Worm (Caenorhabditis elegans) whole organism, L2 larva: ENCODE measurements around the gene mms-19.

ENCODE experiments used
- F13H6.1 ChIP-seq: sonication (generic microtip); optimal IDR thresholded peaks from 2 replicates; lab custom pipeline; 2016; ENCODE audit warnings: missing genetic modification characterization, missing compliant biosample characterization
- R02D3.7 ChIP-seq: fragments of 150-350 bp; optimal IDR thresholded peaks from 2 replicates; lab custom pipeline; 2014; ENCODE audit warnings: missing biosample characterization, missing genetic modification characterization
- Y55F3AM.14 ChIP-seq: fragments of 200-800 bp; sonication (Bioruptor generic); optimal IDR thresholded peaks from 2 replicates; lab custom pipeline; 2018; ENCODE audit warnings: mild to moderate bottlenecking, missing genetic modification characterization, missing compliant biosample characterization
- ama-1 ChIP-seq: fragments of 150-350 bp; optimal IDR thresholded peaks from 2 replicates; lab custom pipeline; 2018; ENCODE audit warnings: inconsistent platforms
- blmp-1 ChIP-seq: sonication (generic microtip); optimal IDR thresholded peaks from 2 replicates; lab custom pipeline; 2017; ENCODE audit warnings: missing genetic modification characterization, mild to moderate bottlenecking, missing compliant biosample characterization, antibody characterized with exemption, moderate library complexity; ENCODE audit not compliant: insufficient read depth
- ceh-16 ChIP-seq: fragments of 150-350 bp; optimal IDR thresholded peaks from 2 replicates; lab custom pipeline; 2014; ENCODE audit warnings: missing biosample characterization, missing genetic modification characterization
- ceh-82 ChIP-seq: fragments of 150-350 bp; optimal IDR thresholded peaks from 2 replicates; lab custom pipeline; 2014; ENCODE audit warnings: missing biosample characterization, missing genetic modification characterization
- crh-2 ChIP-seq: sonication (generic microtip); optimal IDR thresholded peaks from 2 replicates; lab custom pipeline; 2017; ENCODE audit warnings: missing biosample characterization, missing genetic modification characterization
- dmd-4 ChIP-seq: sonication (generic microtip); optimal IDR thresholded peaks from 2 replicates; lab custom pipeline; 2017; ENCODE audit warnings: missing biosample characterization, missing genetic modification characterization
- elt-1 ChIP-seq: fragments of 150-350 bp; optimal IDR thresholded peaks from 2 replicates; lab custom pipeline; 2014; ENCODE audit warnings: missing biosample characterization, missing genetic modification characterization
- fos-1 ChIP-seq: fragments of 150-350 bp; optimal IDR thresholded peaks from 2 replicates; lab custom pipeline; 2014; ENCODE audit warnings: missing biosample characterization, missing genetic modification characterization
- lin-11 ChIP-seq: fragments of 150-350 bp; sonication (generic microtip); optimal IDR thresholded peaks from 2 replicates; lab custom pipeline; 2014; ENCODE audit warnings: missing biosample characterization, missing genetic modification characterization, inconsistent platforms, mixed read lengths
- lin-13 ChIP-seq: fragments of 150-350 bp; optimal IDR thresholded peaks from 2 replicates; lab custom pipeline; 2014; ENCODE audit warnings: missing biosample characterization, missing genetic modification reagents, missing genetic modification characterization
- lin-39 ChIP-seq: fragments of 150-350 bp; optimal IDR thresholded peaks from 2 replicates; lab custom pipeline; 2014; ENCODE audit warnings: missing biosample characterization, missing genetic modification reagents, missing genetic modification characterization
- lsy-2 ChIP-seq, 2 experiments: fragments of 150-350 bp in 1 of 2; sonication (generic microtip) in 1 of 2; optimal IDR thresholded peaks; 2 replicates each; lab custom pipeline; 2014 to 2017; ENCODE audit warnings: missing biosample characterization in 2 of 2, missing genetic modification characterization in 2 of 2
- mab-5 ChIP-seq: fragments of 150-350 bp; optimal IDR thresholded peaks from 2 replicates; lab custom pipeline; 2014; ENCODE audit warnings: missing biosample characterization, missing genetic modification characterization
- nhr-10 ChIP-seq: sonication (generic microtip); optimal IDR thresholded peaks from 2 replicates; lab custom pipeline; 2017; ENCODE audit warnings: missing biosample characterization, missing genetic modification characterization
- nhr-11 ChIP-seq: fragments of 150-350 bp; optimal IDR thresholded peaks from 2 replicates; lab custom pipeline; 2014; ENCODE audit warnings: missing biosample characterization, missing genetic modification characterization
- nhr-129 ChIP-seq: fragments of 150-350 bp; optimal IDR thresholded peaks from 2 replicates; lab custom pipeline; 2014; ENCODE audit warnings: missing biosample characterization, missing genetic modification characterization
- nhr-21 ChIP-seq: fragments of 150-350 bp; optimal IDR thresholded peaks from 2 replicates; lab custom pipeline; 2014; ENCODE audit warnings: missing biosample characterization, missing genetic modification characterization
- nhr-23 ChIP-seq: fragments of 150-350 bp; optimal IDR thresholded peaks from 2 replicates; lab custom pipeline; 2014; ENCODE audit warnings: missing biosample characterization, missing genetic modification reagents, missing genetic modification characterization
- nhr-237 ChIP-seq: fragments of 150-350 bp; optimal IDR thresholded peaks from 2 replicates; lab custom pipeline; 2014; ENCODE audit warnings: missing biosample characterization, missing genetic modification characterization
- nhr-25 ChIP-seq: fragments of 150-350 bp; sonication (generic microtip); optimal IDR thresholded peaks from 3 replicates; lab custom pipeline; 2014; ENCODE audit warnings: missing biosample characterization, missing genetic modification characterization
- nhr-6 ChIP-seq: fragments of 150-350 bp; optimal IDR thresholded peaks from 2 replicates; lab custom pipeline; 2014; ENCODE audit warnings: missing biosample characterization, missing genetic modification characterization
- nhr-77 ChIP-seq: fragments of 150-350 bp; optimal IDR thresholded peaks from 2 replicates; lab custom pipeline; 2014; ENCODE audit warnings: missing biosample characterization, missing genetic modification characterization
- peb-1 ChIP-seq: fragments of 150-350 bp; optimal IDR thresholded peaks from 2 replicates; lab custom pipeline; 2014; ENCODE audit warnings: missing biosample characterization, missing genetic modification characterization
- sem-4 ChIP-seq: fragments of 150-350 bp; optimal IDR thresholded peaks from 2 replicates; lab custom pipeline; 2014; ENCODE audit warnings: missing biosample characterization, missing genetic modification reagents, missing genetic modification characterization
- skn-1 ChIP-seq: sonication (generic microtip); optimal IDR thresholded peaks from 2 replicates; lab custom pipeline; 2017; ENCODE audit warnings: missing biosample characterization, missing genetic modification characterization
- sma-3 ChIP-seq: sonication (generic microtip); optimal IDR thresholded peaks from 2 replicates; lab custom pipeline; 2016; ENCODE audit warnings: missing genetic modification reagents, missing genetic modification characterization, missing compliant biosample characterization
- sma-9 ChIP-seq, 2 experiments: fragments of 150-350 bp in 1 of 2; sonication (generic microtip) in 1 of 2; optimal IDR thresholded peaks; 2 replicates each; lab custom pipeline; 2014 to 2016; ENCODE audit warnings: missing genetic modification characterization in 2 of 2, mild to moderate bottlenecking in 1 of 2, missing biosample characterization in 1 of 2, missing compliant biosample characterization in 1 of 2, missing genetic modification reagents in 1 of 2, moderate library complexity in 1 of 2
- snpc-4 ChIP-seq: fragments of 150-350 bp; optimal IDR thresholded peaks from 2 replicates; lab custom pipeline; 2014; ENCODE audit warnings: missing biosample characterization, missing genetic modification characterization
- unc-55 ChIP-seq: fragments of 150-350 bp; sonication (generic microtip); optimal IDR thresholded peaks from 3 replicates; lab custom pipeline; 2014; ENCODE audit warnings: missing biosample characterization, missing genetic modification reagents, missing genetic modification characterization
- unc-62 ChIP-seq: fragments of 150-350 bp; optimal IDR thresholded peaks from 2 replicates; lab custom pipeline; 2014; ENCODE audit warnings: missing biosample characterization, missing genetic modification reagents, missing genetic modification characterization
- zag-1 ChIP-seq: fragments of 150-350 bp; optimal IDR thresholded peaks from 2 replicates; lab custom pipeline; 2014; ENCODE audit warnings: missing biosample characterization, missing genetic modification characterization
- ztf-1 ChIP-seq: fragments of 200-800 bp; sonication (Bioruptor generic); conservative IDR thresholded peaks from 2 replicates; pipeline ENCODE4 v1.3.6; 2022; ENCODE audit warnings: missing genetic modification characterization, missing compliant biosample characterization
- ztf-11 ChIP-seq: sonication (generic microtip); optimal IDR thresholded peaks from 2 replicates; lab custom pipeline; 2017; ENCODE audit warnings: missing biosample characterization, missing genetic modification characterization
- ztf-4 ChIP-seq: fragments of 150-350 bp; optimal IDR thresholded peaks from 2 replicates; lab custom pipeline; 2014; ENCODE audit warnings: missing biosample characterization, missing genetic modification characterization

Gene mms-19

DNA sequence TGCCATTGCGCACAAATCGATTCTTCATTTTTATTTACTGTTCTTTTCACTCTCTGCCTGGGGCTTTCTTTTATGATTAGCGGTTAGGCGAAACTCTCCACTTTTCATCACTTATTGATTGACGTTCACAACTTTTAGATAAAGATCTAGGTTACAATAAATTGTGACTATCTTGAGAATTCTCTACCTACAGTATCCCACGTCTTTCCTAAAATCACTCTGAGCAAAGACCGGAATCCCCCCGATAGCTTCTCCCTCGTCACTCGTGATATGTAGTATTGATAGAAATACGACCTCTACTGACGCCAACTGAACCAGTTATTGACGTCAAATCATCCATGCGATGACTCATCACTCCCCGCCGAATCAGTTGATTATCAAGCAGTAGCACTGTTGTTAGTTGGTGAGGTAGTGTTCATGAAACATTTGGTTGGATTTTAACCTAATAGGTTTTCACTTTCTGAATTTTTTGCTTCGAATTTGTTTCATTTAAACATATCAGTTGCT, 7.6 kb downstream of the mms-19 start, which contains the start of gene hir-1 (continued):
- TF ChIP-seq ceh-16 (tag; lab: Kevin White, UChicago) (no peak), nhr-237 (no peak), nhr-10 (tag; lab: Kevin White, UChicago) (no peak), sma-3 (peak; percentile 24), R02D3.7 (tag; lab: Kevin White, UChicago) (no peak)

ce11 chrV:5523260-5523659, 9.1 kb downstream of the mms-19 start:
- TF ChIP-seq nhr-25 (tag; lab: Kevin White, UChicago) (peak; percentile 43), nhr-23 (peak; percentile 74), nhr-129 (tag; lab: Kevin White, UChicago) (peak; percentile 5), sma-9 (GFP tag; optimal IDR thresholded peaks at IDR 0.05; lab: Kevin White, UChicago) (peak; percentile 49), sma-9 (tag; optimal IDR thresholded peaks at IDR 0.05; lab: Kevin White, UChicago) (no peak), blmp-1 (tag; lab: Kevin White, UChicago) (peak; percentile 19), nhr-6 (tag; lab: Kevin White, UChicago) (no peak), F13H6.1 (tag; lab: Kevin White, UChicago) (no peak), lsy-2 (tag; optimal IDR thresholded peaks at IDR 0.05; lab: Kevin White, UChicago) (no peak), ceh-16 (tag; lab: Kevin White, UChicago) (peak; percentile 94), sem-4 (tag; lab: Kevin White, UChicago) (peak; percentile 26), ztf-1 (GFP tag; lab: Robert Waterston, UW) (no peak), elt-1 (peak; percentile 96)
- TF ChIP-seq, all 48 proteins: peak for 8

ce11 chrV:5525208-5525607, 11.1 kb downstream of the mms-19 start:
- TF ChIP-seq ztf-4: no peak
- no peak for TF ChIP-seq nhr-23
- no peak for TF ChIP-seq lsy-2 (tag; optimal IDR thresholded peaks at IDR 0.05; lab: Kevin White, UChicago)
- no peak for TF ChIP-seq lin-11 (tag; lab: Kevin White, UChicago)
- no peak for TF ChIP-seq nhr-129 (tag; lab: Kevin White, UChicago)
- no peak for TF ChIP-seq nhr-11 (tag; lab: Kevin White, UChicago)
- no peak for TF ChIP-seq skn-1 (tag; lab: Kevin White, UChicago)
- no peak for TF ChIP-seq mab-5 (tag; lab: Kevin White, UChicago)
- TF ChIP-seq nhr-21 (tag; lab: Kevin White, UChicago): no peak
- no peak for TF ChIP-seq dmd-4 (tag; lab: Kevin White, UChicago)
- no peak for TF ChIP-seq zag-1 (tag; lab: Kevin White, UChicago)
- no peak for TF ChIP-seq ztf-11 (tag; lab: Kevin White, UChicago)
- no peak for TF ChIP-seq unc-62 (GFP tag; lab: Kevin White, UChicago)
- TF ChIP-seq nhr-25 (tag; lab: Kevin White, UChicago): no peak
- TF ChIP-seq crh-2 (tag; lab: Kevin White, UChicago): no peak
- no peak for TF ChIP-seq snpc-4 (tag; lab: Kevin White, UChicago)

DNA sequence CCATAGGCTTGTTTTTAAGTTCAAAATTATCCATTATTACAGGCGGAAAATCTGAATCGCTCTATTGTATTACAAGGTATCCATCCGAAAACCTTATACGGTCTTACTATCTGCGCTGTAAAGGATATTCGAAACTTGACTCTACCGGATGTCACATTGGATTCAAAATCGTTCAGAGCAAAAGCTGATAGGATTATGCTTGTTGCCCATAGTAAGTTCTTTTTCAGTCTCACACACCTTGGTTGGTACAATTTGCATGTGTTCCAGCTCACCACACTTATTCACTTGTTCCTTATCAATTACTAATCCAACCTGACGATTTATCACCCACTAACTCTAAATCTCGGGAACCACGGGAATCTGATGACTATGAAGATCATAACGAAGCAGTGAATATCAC, 13.5 kb downstream of the mms-19 start:
- TF ChIP-seq peb-1 (tag; lab: Kevin White, UChicago) (no peak), elt-1 (no peak), ztf-1 (GFP tag; lab: Robert Waterston, UW) (no peak), Y55F3AM.14 (peak; percentile 48)

- TF ChIP-seq unc-55 (GFP tag; lab: Kevin White, UChicago) (no peak), ztf-4 (no peak), ztf-1 (GFP tag; lab: Robert Waterston, UW) (no peak), mab-5 (tag; lab: Kevin White, UChicago) (no peak), fos-1 (tag; lab: Kevin White, UChicago) (no peak), nhr-25 (tag; lab: Kevin White, UChicago) (no peak), nhr-10 (tag; lab: Kevin White, UChicago) (no peak), nhr-21 (tag; lab: Kevin White, UChicago) (no peak), sma-3 (no peak), nhr-77 (tag; lab: Kevin White, UChicago) (no peak), ama-1 (no peak), blmp-1 (tag; lab: Kevin White, UChicago) (no peak), F13H6.1 (tag; lab: Kevin White, UChicago) (no peak), lin-13 (GFP tag; lab: Kevin White, UChicago) (no peak), sem-4 (tag; lab: Kevin White, UChicago) (no peak), ceh-82 (tag; lab: Kevin White, UChicago) (no peak), lin-39 (tag; lab: Kevin White, UChicago) (no peak), nhr-11 (tag; lab: Kevin White, UChicago) (no peak), lin-11 (tag; lab: Kevin White, UChicago) (no peak), R02D3.7 (tag; lab: Kevin White, UChicago) (no peak)
Measured at ce11 chrV:5533755-5534154, 19.6 kb downstream of the mms-19 start, which contains the start of gene grl-1. Gene grl-1, minus strand, starts transcription at chrV:5533855.
